Fruit fly (Drosophila melanogaster): ENCODE data around the gene pie.

pie gene

DNA sequence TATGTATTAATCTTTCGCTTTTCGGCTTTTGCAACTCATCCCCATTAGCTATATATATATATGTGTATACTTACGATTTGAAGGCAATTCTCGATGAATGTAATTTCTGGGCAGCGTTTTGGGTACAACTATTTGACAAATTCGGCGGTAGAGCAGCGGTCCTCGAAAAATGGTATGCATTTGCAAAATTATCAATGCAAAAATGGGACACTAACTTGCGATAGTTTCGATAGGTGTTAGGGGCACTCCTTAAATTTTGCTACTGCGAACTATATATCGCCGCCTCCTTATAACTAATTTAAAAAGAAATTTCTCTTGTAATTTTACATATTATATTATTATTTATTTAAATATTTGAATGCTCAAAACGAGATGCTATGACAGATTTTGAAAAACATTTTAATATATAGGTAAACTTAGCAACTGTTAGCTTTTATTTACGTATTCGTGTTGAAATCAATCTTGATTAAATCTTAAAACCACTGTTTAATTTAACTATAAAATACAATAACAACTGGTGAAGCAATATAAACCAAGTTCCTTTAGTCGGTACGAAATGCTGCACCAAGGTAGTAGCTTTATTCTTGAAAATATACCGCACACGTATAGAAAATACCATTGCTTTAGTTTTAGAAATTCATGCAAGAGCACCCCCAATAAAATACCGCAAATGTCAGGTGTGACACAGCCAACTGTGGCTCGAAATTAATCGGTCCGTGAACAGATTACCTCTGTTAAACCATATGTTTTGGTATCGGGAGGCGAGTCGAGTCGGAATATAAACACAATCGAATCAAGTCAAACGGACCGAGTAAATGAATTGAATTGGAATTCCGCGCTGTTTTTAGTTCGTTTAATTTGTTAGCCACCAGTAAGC, 9.1 kb downstream of the pie start, which contains the start of the genes CG5355 and Klp31E (continued):
- peak; percentile 42 for TF ChIP-seq Side (GFP tag; optimal IDR thresholded peaks at IDR 0.05)
- peak; percentile 71 for TF ChIP-seq CG6689 (GFP tag; IDR thresholded peaks at IDR 0.05)
- TF ChIP-seq bbx (GFP tag; IDR thresholded peaks at IDR 0.05; ENCODE audit: partially characterized antibody), result peak; percentile 76
- peak; percentile 72 for TF ChIP-seq bcd (GFP tag; optimal IDR thresholded peaks at IDR 0.05)
- TF ChIP-seq bsh (GFP tag; optimal IDR thresholded peaks at IDR 0.05), result peak in 1 of 2 experiments; percentile 58
- TF ChIP-seq CG8359 (GFP tag; optimal IDR thresholded peaks at IDR 0.05; ENCODE audit: borderline replicate concordance), result peak; percentile 14
- TF ChIP-seq maf-S (GFP tag; optimal IDR thresholded peaks at IDR 0.05), result peak; percentile 56
- no peak for TF ChIP-seq Camta (GFP tag; optimal IDR thresholded peaks at IDR 0.05)
- peak; percentile 41 for TF ChIP-seq CG12155 (GFP tag; optimal IDR thresholded peaks at IDR 0.05)
- TF ChIP-seq CG2129 (GFP tag; IDR thresholded peaks at IDR 0.05; ENCODE audit: partially characterized antibody), result no peak; the same call in 1 of the 2 replicates
- TF ChIP-seq pan (optimal IDR thresholded peaks at IDR 0.05), result no peak
- peak in 1 of 2 experiments; percentile 63 for TF ChIP-seq pan (GFP tag; optimal IDR thresholded peaks at IDR 0.05 in 1 of 2, IDR thresholded peaks at IDR 0.05 in 1 of 2)
- no peak for TF ChIP-seq sr (GFP tag; IDR thresholded peaks at IDR 0.05)
- TF ChIP-seq wek (GFP tag; optimal IDR thresholded peaks at IDR 0.05), result peak; percentile 89
- TF ChIP-seq her (GFP tag; optimal IDR thresholded peaks at IDR 0.05), result no peak
- no peak for TF ChIP-seq CG18011 (GFP tag; optimal IDR thresholded peaks at IDR 0.05)
- no peak for TF ChIP-seq CG9876 (GFP tag; optimal IDR thresholded peaks at IDR 0.05)
- TF ChIP-seq cato (GFP tag; optimal IDR thresholded peaks at IDR 0.05; ENCODE audit: borderline replicate concordance), result peak; percentile 49
- no peak for TF ChIP-seq CG7271 (tag; optimal IDR thresholded peaks at IDR 0.05)
- TF ChIP-seq wdn (GFP tag; IDR thresholded peaks at IDR 0.05), result no peak
- peak; percentile 62 for TF ChIP-seq vvl (GFP tag; IDR thresholded peaks at IDR 0.05)
- TF ChIP-seq Fer1 (GFP tag; optimal IDR thresholded peaks at IDR 0.05), result peak; percentile 34
- TF ChIP-seq ind (GFP tag; optimal IDR thresholded peaks at IDR 0.05), result peak; percentile 55
- no peak for TF ChIP-seq dan (GFP tag; IDR thresholded peaks at IDR 0.05)
- TF ChIP-seq CG18619 (GFP tag; optimal IDR thresholded peaks at IDR 0.05), result peak; percentile 75
- peak; percentile 61 for TF ChIP-seq Six4 (GFP tag; optimal IDR thresholded peaks at IDR 0.05)
- TF ChIP-seq CG7963 (GFP tag; IDR thresholded peaks at IDR 0.05; ENCODE audit: partially characterized antibody), result peak; percentile 49; the same call in 1 of the 3 replicates
- TF ChIP-seq CG43689 (GFP tag; IDR thresholded peaks at IDR 0.05), result no peak
- TF ChIP-seq NK7.1 (GFP tag; optimal IDR thresholded peaks at IDR 0.05), result peak; percentile 20
- peak; percentile 52 for TF ChIP-seq CG16863 (GFP tag; optimal IDR thresholded peaks at IDR 0.05)
- TF ChIP-seq Usf (GFP tag; optimal IDR thresholded peaks at IDR 0.05), result peak; percentile 71
- peak; percentile 64 for TF ChIP-seq CG3281 (GFP tag; optimal IDR thresholded peaks at IDR 0.05)
- TF ChIP-seq al (GFP tag; IDR thresholded peaks at IDR 0.05), result 0 out of 2 replicates have a peak, but pooled peaks have one; percentile 16
- no peak for TF ChIP-seq crc (GFP tag; optimal IDR thresholded peaks at IDR 0.05)
- no peak for TF ChIP-seq gsb (GFP tag; IDR thresholded peaks at IDR 0.05)
- TF ChIP-seq CG1792 (GFP tag; optimal IDR thresholded peaks at IDR 0.05), result peak; percentile 42
- TF ChIP-seq Abd-B (GFP tag; optimal IDR thresholded peaks at IDR 0.05), result no peak
- no peak for TF ChIP-seq NC2β (GFP tag; optimal IDR thresholded peaks at IDR 0.05)
- TF ChIP-seq CG7556 (GFP tag; optimal IDR thresholded peaks at IDR 0.05), result peak; percentile 84
- peak; percentile 74 for TF ChIP-seq ssp (GFP tag; IDR thresholded peaks at IDR 0.05)
- no peak for TF ChIP-seq lab (GFP tag; optimal IDR thresholded peaks at IDR 0.05)
- peak; percentile 24 for TF ChIP-seq CG8290 (GFP tag; optimal IDR thresholded peaks at IDR 0.05)
- TF ChIP-seq CG8290 (tag; optimal IDR thresholded peaks at IDR 0.05), result no peak
- no peak for TF ChIP-seq Dp (GFP tag; optimal IDR thresholded peaks at IDR 0.05)
- peak; percentile 52 for TF ChIP-seq CG13624 (GFP tag; optimal IDR thresholded peaks at IDR 0.05)
- peak in 1 of 3 experiments; percentile 82 for TF ChIP-seq lola (GFP tag; optimal IDR thresholded peaks at IDR 0.05)
- peak; percentile 46; the same call in 1 of the 3 replicates for TF ChIP-seq mld (GFP tag; IDR thresholded peaks at IDR 0.05; ENCODE audit: partially characterized antibody)
- TF ChIP-seq CG1603 (tag; optimal IDR thresholded peaks at IDR 0.05), result peak; percentile 78
